Worm (Caenorhabditis elegans) whole organism, young adult: ENCODE data around the gene C25F9.15.

ENCODE experiments used
- F23B12.7 ChIP-seq: sonication (generic microtip); optimal IDR thresholded peaks from 2 replicates; lab custom pipeline; 2017; ENCODE audit warnings: missing genetic modification characterization, mild to moderate bottlenecking, missing compliant biosample characterization, antibody characterized with exemption, moderate library complexity; ENCODE audit not compliant: insufficient read depth
- dpff-1 ChIP-seq: sonication (generic microtip); optimal IDR thresholded peaks from 2 replicates; lab custom pipeline; 2017; ENCODE audit warnings: mild to moderate bottlenecking, missing genetic modification characterization, missing compliant biosample characterization
- nfya-1 ChIP-seq: sonication (generic microtip); optimal IDR thresholded peaks from 2 replicates; lab custom pipeline; 2017; ENCODE audit warnings: antibody characterized with exemption, missing compliant biosample characterization, missing genetic modification characterization, borderline replicate concordance; ENCODE audit not compliant: insufficient read depth
- somi-1 ChIP-seq: fragments of 200-800 bp; sonication (Bioruptor generic); optimal IDR thresholded peaks from 2 replicates; lab custom pipeline; 2018; ENCODE audit warnings: mild to moderate bottlenecking, missing genetic modification characterization, missing compliant biosample characterization
- tbx-9 ChIP-seq: sonication (generic microtip); optimal IDR thresholded peaks from 2 replicates; lab custom pipeline; 2016; ENCODE audit warnings: borderline replicate concordance, missing genetic modification characterization, inconsistent platforms, missing compliant biosample characterization

ce11 chrV:19416475-19416874 is 1.5 kb upstream of the C25F9.15 start, which contains the start of the genes C25F9.4 and C25F9.9:
- no peak for TF ChIP-seq dpff-1 (tag; lab: Kevin White, UChicago)
- TF ChIP-seq F23B12.7 (tag; lab: Kevin White, UChicago): no peak
- no peak for TF ChIP-seq nfya-1 (tag; lab: Kevin White, UChicago)
- no peak for TF ChIP-seq somi-1
- no peak for TF ChIP-seq tbx-9
